Fruit fly (Drosophila melanogaster) whole organism, prepupa: ENCODE data around the gene CG3184.
A peak's percentile ranks its signal among the peaks of the same experiment; 100 is the strongest.

Experiments used
- CG6792 ChIP-seq: fragments of 200-800 bp; sonication (Bioruptor generic); optimal IDR thresholded peaks from 3 replicates; lab custom pipeline; 2016; ENCODE audit warnings: missing biosample characterization, missing genetic modification characterization
- CG7368 ChIP-seq: fragments of 200-800 bp; sonication (Bioruptor generic); optimal IDR thresholded peaks from 3 replicates; lab custom pipeline; 2016; ENCODE audit warnings: missing biosample characterization, missing genetic modification characterization
- Met ChIP-seq: fragments of 200-800 bp; sonication (Bioruptor generic); optimal IDR thresholded peaks from 3 replicates; lab custom pipeline; 2016; ENCODE audit warnings: missing biosample characterization, missing genetic modification characterization
- net ChIP-seq: fragments of 200-800 bp; sonication (Bioruptor generic); optimal IDR thresholded peaks from 3 replicates; lab custom pipeline; 2016; ENCODE audit warnings: missing biosample characterization, missing genetic modification characterization

dm6 chrX:6654198-6654831, 34.3 kb downstream of the CG3184 start, which contains the start of the genes CG3226 and Cdc7:
- TF ChIP-seq CG7368 (GFP tag; lab: Kevin White, UChicago) = peak; percentile 60
- TF ChIP-seq CG6792 = peak; percentile 64
- peak; percentile 72 for TF ChIP-seq Met
- TF ChIP-seq net = peak; percentile 70
